Worm (Caenorhabditis elegans) whole organism, late embryonic: ENCODE results near the gene atf-6.

Experiments used
- ama-1 ChIP-seq: fragments of 150-350 bp; optimal IDR thresholded peaks from 2 replicates; lab custom pipeline; 2014
- ceh-30 ChIP-seq: fragments of 150-350 bp; optimal IDR thresholded peaks from 2 replicates; lab custom pipeline; 2014; ENCODE audit warnings: missing biosample characterization, missing genetic modification characterization
- ceh-9 ChIP-seq: sonication (generic microtip); optimal IDR thresholded peaks from 2 replicates; lab custom pipeline; 2016; ENCODE audit warnings: mild to moderate bottlenecking, missing genetic modification characterization, inconsistent platforms, missing compliant biosample characterization
- dve-1 ChIP-seq: sonication (generic microtip); optimal IDR thresholded peaks from 2 replicates; lab custom pipeline; 2017; ENCODE audit warnings: antibody characterized with exemption, mild to moderate bottlenecking, missing genetic modification characterization, missing compliant biosample characterization
- elt-2 ChIP-seq: sonication (generic microtip); optimal IDR thresholded peaks from 2 replicates; lab custom pipeline; 2016; ENCODE audit warnings: missing genetic modification reagents, missing genetic modification characterization, missing compliant biosample characterization
- fkh-6 ChIP-seq: sonication (generic microtip); optimal IDR thresholded peaks from 2 replicates; lab custom pipeline; 2016; ENCODE audit warnings: missing genetic modification characterization, missing compliant biosample characterization
- nfya-1 ChIP-seq: sonication (generic microtip); optimal IDR thresholded peaks from 2 replicates; lab custom pipeline; 2017; ENCODE audit warnings: missing genetic modification characterization, mild to moderate bottlenecking, missing compliant biosample characterization, antibody characterized with exemption, moderate library complexity

ce11 chrX:12513415-12513814, 32.7 kb downstream of the atf-6 start:
- TF ChIP-seq fkh-6 (no peak), nfya-1 (tag; lab: Kevin White, UChicago) (no peak), ama-1 (no peak), elt-2 (tag; lab: Kevin White, UChicago) (no peak), ceh-30 (tag; lab: Kevin White, UChicago) (no peak), ceh-9 (tag; lab: Kevin White, UChicago) (no peak), dve-1 (no peak)
